Worm (Caenorhabditis elegans): Measurements from ENCODE around the gene brd-1.

The brd-1 gene

DNA sequence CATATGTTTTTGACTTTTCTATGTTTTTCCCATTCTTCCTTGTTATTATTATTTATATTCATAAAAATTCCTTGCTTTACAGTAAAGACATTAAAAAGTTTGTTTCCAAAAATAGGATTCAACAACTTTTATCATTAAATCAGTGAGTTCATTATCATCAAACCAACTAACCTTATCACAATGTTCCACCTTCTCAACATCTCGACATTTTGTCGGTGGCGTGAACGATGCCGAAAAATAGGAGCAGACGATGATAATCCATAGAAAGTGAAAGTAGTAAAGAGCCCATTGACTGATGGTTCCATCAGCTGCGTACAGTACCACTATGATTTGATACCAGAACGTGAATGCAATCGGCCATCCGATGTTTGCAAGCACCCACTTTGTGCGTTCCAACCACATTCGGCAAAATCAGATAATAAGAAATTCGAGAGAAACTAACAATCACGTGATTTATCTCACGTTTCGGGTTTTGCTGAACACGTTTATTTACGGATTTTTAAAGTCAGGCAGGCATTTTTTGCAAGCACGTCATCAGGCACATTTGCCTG is 40.6 kb downstream of the brd-1 start, which contains the start of gene dhhc-5:
TSS of gene dhhc-5 (minus strand) at position 406 of the 551 bp plus-strand sequence.
- no peak for TF ChIP-seq skn-1 (tag; optimal IDR thresholded peaks at IDR 0.05)
- TF ChIP-seq gmeb-1 (tag; optimal IDR thresholded peaks at IDR 0.05): no peak
- peak; percentile 50 for TF ChIP-seq sma-9 (GFP tag; optimal IDR thresholded peaks at IDR 0.05)
- no peak for TF ChIP-seq sma-9 (tag; optimal IDR thresholded peaks at IDR 0.05)
- TF ChIP-seq fos-1 (tag; optimal IDR thresholded peaks at IDR 0.05): peak; percentile 21
- TF ChIP-seq F13H6.1 (tag; optimal IDR thresholded peaks at IDR 0.05): no peak

DNA sequence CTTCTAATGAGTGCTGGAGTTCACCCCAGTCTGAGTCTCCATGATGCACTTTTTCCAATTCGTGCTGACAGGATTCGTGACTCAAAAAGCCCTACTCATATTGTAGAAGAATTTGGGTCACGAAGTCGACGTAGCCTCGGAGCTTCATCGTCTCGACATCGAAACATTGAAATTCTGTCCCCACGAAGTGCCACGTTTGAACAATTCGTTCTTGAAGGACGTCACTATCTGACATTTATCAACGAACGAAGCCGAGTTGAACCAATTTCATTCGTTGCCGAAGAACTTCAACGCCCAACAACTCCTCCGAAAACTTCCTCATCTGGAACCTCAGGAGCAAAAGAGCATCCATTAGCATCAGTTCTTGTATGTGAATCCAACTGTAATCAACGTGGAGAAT is 50.2 kb downstream of the brd-1 start:
- TF ChIP-seq nhr-21 (tag; optimal IDR thresholded peaks at IDR 0.05) (no peak), egl-27 (tag; optimal IDR thresholded peaks at IDR 0.05) (no peak), alr-1 (tag; optimal IDR thresholded peaks at IDR 0.05) (no peak), crh-2 (tag; optimal IDR thresholded peaks at IDR 0.05) (no peak), nhr-77 (tag; optimal IDR thresholded peaks at IDR 0.05) (no peak), sma-3 (GFP tag; optimal IDR thresholded peaks at IDR 0.05) (no peak), ZK546.5 (tag; optimal IDR thresholded peaks at IDR 0.05) (no peak), lsy-2 (tag; optimal IDR thresholded peaks at IDR 0.05) (no peak), ceh-82 (tag; optimal IDR thresholded peaks at IDR 0.05) (no peak), skn-1 (tag; optimal IDR thresholded peaks at IDR 0.05) (no peak), sem-4 (tag; optimal IDR thresholded peaks at IDR 0.05) (no peak), elt-1 (tag; optimal IDR thresholded peaks at IDR 0.05) (no peak), ceh-16 (tag; optimal IDR thresholded peaks at IDR 0.05) (no peak), nhr-237 (tag; optimal IDR thresholded peaks at IDR 0.05) (no peak), dmd-4 (tag; optimal IDR thresholded peaks at IDR 0.05) (no peak), nhr-10 (tag; optimal IDR thresholded peaks at IDR 0.05) (no peak), ama-1 (optimal IDR thresholded peaks at IDR 0.05) (no peak), C34F6.9 (tag; optimal IDR thresholded peaks at IDR 0.05) (no peak), elt-3 (tag; optimal IDR thresholded peaks at IDR 0.05) (no peak)

DNA sequence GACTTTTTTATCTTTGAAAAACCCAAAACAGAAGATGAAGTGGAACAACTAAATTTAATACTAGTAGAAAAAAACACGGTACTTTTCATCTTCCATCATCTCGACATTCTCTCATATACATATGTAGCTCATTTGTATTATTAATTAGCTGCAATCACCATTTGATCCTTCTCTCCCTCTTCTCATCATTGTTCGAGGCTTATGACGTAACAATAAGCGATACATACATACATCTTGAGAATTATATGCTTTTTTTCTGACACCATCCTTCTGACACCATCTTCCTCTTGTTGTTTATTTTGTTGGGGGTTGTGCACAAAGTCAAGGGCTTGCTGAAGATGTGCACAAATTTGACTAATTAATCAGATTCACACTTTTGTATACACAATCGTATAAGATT is 52.0 kb downstream of the brd-1 start:
- TF ChIP-seq gmeb-1 (tag; optimal IDR thresholded peaks at IDR 0.05) (no peak), nhr-21 (tag; optimal IDR thresholded peaks at IDR 0.05) (no peak), unc-62 (GFP tag; optimal IDR thresholded peaks at IDR 0.05) (no peak), crh-2 (tag; optimal IDR thresholded peaks at IDR 0.05) (no peak), lin-11 (tag; optimal IDR thresholded peaks at IDR 0.05) (no peak), unc-55 (GFP tag; optimal IDR thresholded peaks at IDR 0.05) (no peak), sma-9 (GFP tag; optimal IDR thresholded peaks at IDR 0.05) (no peak), sma-9 (tag; optimal IDR thresholded peaks at IDR 0.05) (no peak), sem-4 (tag; optimal IDR thresholded peaks at IDR 0.05) (no peak), blmp-1 (tag; optimal IDR thresholded peaks at IDR 0.05; ENCODE audit: insufficient read depth) (no peak), lsy-2 (tag; optimal IDR thresholded peaks at IDR 0.05) (no peak)
